Worm (Caenorhabditis elegans): Measurements from ENCODE around the gene C04C3.7.

DNA sequence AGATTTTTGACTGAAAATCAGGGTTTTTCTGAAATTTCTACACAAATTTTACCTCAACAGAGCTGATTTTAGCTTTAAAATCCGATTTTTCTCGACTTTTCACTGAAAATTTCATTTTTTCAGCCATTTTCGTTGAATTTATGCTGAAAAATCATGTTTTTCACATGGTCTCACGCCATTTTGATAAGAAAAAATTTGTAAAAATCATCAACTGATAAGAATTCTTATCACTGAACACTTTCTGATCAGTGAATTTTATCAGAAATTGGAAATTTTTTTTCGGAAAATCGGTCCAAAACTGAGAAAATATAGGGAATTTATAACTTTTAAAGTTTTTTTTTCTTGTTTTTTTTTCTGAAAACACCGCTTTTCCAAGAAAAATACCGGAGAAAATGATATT, 32.3 kb downstream of the C04C3.7 start:
- TF ChIP-seq snpc-4 (tag; optimal IDR thresholded peaks at IDR 0.05) (no peak), nhr-28 (tag; optimal IDR thresholded peaks at IDR 0.05) (no peak), ztf-4 (tag; optimal IDR thresholded peaks at IDR 0.05) (no peak), ceh-82 (tag; optimal IDR thresholded peaks at IDR 0.05) (no peak), lin-39 (tag; optimal IDR thresholded peaks at IDR 0.05) (no peak), eor-1 (tag; optimal IDR thresholded peaks at IDR 0.05) (no peak), lin-15B (tag; optimal IDR thresholded peaks at IDR 0.05) (no peak)
